Fruit fly (Drosophila melanogaster): ENCODE data around the gene CG31551.

DNA sequence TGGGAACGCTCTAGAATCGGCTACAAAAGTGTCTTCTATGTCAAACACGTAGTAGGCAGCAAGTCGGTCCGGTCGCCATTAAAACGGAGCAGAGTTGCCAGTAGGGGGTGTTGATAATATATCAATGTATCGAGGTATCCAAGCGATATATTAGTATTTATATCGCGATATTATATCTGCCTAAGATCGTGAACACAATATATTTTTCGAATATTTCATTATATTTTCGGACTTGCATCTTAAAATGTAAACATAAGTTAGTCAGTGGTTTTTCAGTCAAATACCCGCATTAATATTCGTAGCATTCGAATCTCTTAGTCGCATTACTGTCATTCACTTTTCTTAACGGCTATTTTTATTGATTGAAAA lies 32.2 kb downstream of the CG31551 start, which contains the start of gene CG2182:
- no peak for TF ChIP-seq CTCF (optimal IDR thresholded peaks at IDR 0.05)
- TF ChIP-seq CG8478 (optimal IDR thresholded peaks at IDR 0.05), result no peak

Data from S2 (cell line).